Fruit fly (Drosophila melanogaster) whole organism, pupa: ENCODE data around the gene Qsox3.

ENCODE experiments used
- CG10348 ChIP-seq: fragments of 200-800 bp; sonication (Bioruptor generic); IDR thresholded peaks from 2 replicates; pipeline ENCODE4 v1.3.6; 2022; ENCODE audit warnings: missing biosample characterization, missing genetic modification characterization
- CG13204 ChIP-seq: fragments of 200-800 bp; sonication (Bioruptor generic); optimal IDR thresholded peaks from 2 replicates; lab custom pipeline; 2018; ENCODE audit warnings: missing biosample characterization, mild to moderate bottlenecking, missing genetic modification characterization, moderate library complexity
- CG17806 ChIP-seq: fragments of 200-800 bp; sonication (Bioruptor generic); optimal IDR thresholded peaks from 2 replicates; lab custom pipeline; 2018; ENCODE audit warnings: missing biosample characterization, mild to moderate bottlenecking, missing genetic modification characterization, moderate library complexity
- CG8159 ChIP-seq: fragments of 200-800 bp; sonication (Bioruptor generic); optimal IDR thresholded peaks from 3 replicates; lab custom pipeline; 2018; ENCODE audit warnings: missing biosample characterization, mild to moderate bottlenecking, missing genetic modification characterization, moderate library complexity
- CG8301 ChIP-seq: fragments of 200-800 bp; sonication (Bioruptor generic); optimal IDR thresholded peaks from 2 replicates; lab custom pipeline; 2018; ENCODE audit warnings: missing biosample characterization, mild to moderate bottlenecking, missing genetic modification characterization
- CG9948 ChIP-seq: fragments of 200-800 bp; sonication (Bioruptor generic); optimal IDR thresholded peaks from 2 replicates; lab custom pipeline; 2018; ENCODE audit warnings: missing biosample characterization, mild to moderate bottlenecking, missing genetic modification characterization, moderate library complexity
- EcR ChIP-seq: fragments of 200-800 bp; sonication (Bioruptor generic); optimal IDR thresholded peaks from 3 replicates; lab custom pipeline; 2019; ENCODE audit warnings: missing biosample characterization, missing genetic modification characterization, mild to moderate bottlenecking, moderate library complexity, missing genetic modification reagents
- fd96Ca ChIP-seq: fragments of 200-800 bp; sonication (Bioruptor generic); IDR thresholded peaks from 3 replicates; pipeline ENCODE4 v1.3.6; 2022; ENCODE audit warnings: missing biosample characterization, missing genetic modification characterization
- rn ChIP-seq: fragments of 200-800 bp; sonication (Bioruptor generic); IDR thresholded peaks from 2 replicates; pipeline ENCODE4 v1.3.6; 2022; ENCODE audit warnings: missing biosample characterization, missing genetic modification characterization

DNA sequence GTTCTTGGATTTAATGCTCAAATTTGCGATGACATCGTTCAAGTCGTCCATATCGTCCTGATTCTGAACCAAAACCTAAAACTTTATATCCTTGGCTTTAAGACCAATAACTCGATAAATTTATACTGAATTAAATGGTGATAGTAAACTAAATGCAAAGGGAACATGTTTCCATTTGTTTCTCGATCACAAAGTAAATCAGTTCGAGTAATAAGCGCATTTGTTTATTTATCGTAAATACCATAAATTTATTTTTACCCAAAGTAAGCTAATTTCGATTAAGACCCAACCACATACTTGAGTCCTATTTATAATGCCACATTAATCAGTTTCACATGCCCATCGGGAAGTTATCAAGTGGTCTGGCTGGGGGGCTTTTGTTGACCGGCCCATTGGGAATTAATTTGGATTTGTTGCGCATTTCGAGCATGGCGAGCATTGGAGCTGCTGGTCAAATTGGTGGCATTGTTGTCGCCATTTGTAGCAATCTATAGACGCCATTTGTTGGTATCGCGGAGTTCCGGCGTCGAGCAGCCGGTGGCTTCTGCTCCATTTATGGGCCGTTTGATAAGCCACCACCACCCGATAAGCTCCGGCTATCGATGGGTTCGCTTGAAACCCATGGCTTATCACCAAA is 42.0 kb upstream of the Qsox3 start, which contains the start of gene CG31174:
- TF ChIP-seq CG9948 (tag; lab: Kevin White, UChicago) (no peak), rn (GFP tag; lab: Robert Waterston, UW) (no peak), CG17806 (no peak), fd96Ca (GFP tag; lab: Robert Waterston, UW) (no peak), EcR (GFP tag; lab: Kevin White, UChicago) (no peak), CG13204 (GFP tag; lab: Kevin White, UChicago) (no peak), CG8301 (tag; lab: Kevin White, UChicago) (no peak), CG8159 (tag; lab: Kevin White, UChicago) (no peak), CG10348 (GFP tag; lab: Robert Waterston, UW) (no peak)
